Fruit fly (Drosophila melanogaster) whole organism, embryonic: ENCODE measurements around the gene CG7227.

Source experiments
- ATbp ChIP-seq: fragments of 200-800 bp; sonication (Bioruptor generic); optimal IDR thresholded peaks from 2 replicates; lab custom pipeline; 2017; ENCODE audit warnings: missing biosample characterization, mild to moderate bottlenecking, missing genetic modification characterization, missing genetic modification reagents
- Aef1 ChIP-seq: fragments of 200-800 bp; sonication (Bioruptor generic); IDR thresholded peaks from 3 replicates; pipeline ENCODE4 v1.3.6; 2022; ENCODE audit warnings: missing biosample characterization, missing genetic modification characterization
- Asciz ChIP-seq: fragments of 200-800 bp; sonication (Bioruptor generic); optimal IDR thresholded peaks from 2 replicates; lab custom pipeline; 2017; ENCODE audit warnings: missing biosample characterization, mild to moderate bottlenecking, missing genetic modification characterization, missing genetic modification reagents
- Bgb ChIP-seq: fragments of 200-800 bp; sonication (Bioruptor generic); IDR thresholded peaks from 2 replicates; pipeline ENCODE4 v1.3.6; 2022; ENCODE audit warnings: missing biosample characterization, missing genetic modification characterization; ENCODE audit not compliant: partially characterized antibody
- Blimp-1 ChIP-seq: fragments of 200-800 bp; sonication (Bioruptor generic); optimal IDR thresholded peaks from 3 replicates; lab custom pipeline; 2018; ENCODE audit warnings: missing biosample characterization, missing genetic modification characterization, mild to moderate bottlenecking, moderate library complexity, missing genetic modification reagents
- CG10321 ChIP-seq: fragments of 200-800 bp; sonication (Bioruptor generic); IDR thresholded peaks from 2 replicates; pipeline ENCODE4 v1.3.6; 2022; ENCODE audit warnings: missing biosample characterization, missing genetic modification characterization
- CG11723 ChIP-seq: fragments of 200-800 bp; sonication (Bioruptor generic); optimal IDR thresholded peaks from 2 replicates; lab custom pipeline; 2017; ENCODE audit warnings: missing biosample characterization, mild to moderate bottlenecking, missing genetic modification characterization
- CG12071 ChIP-seq: fragments of 200-800 bp; sonication (Bioruptor generic); optimal IDR thresholded peaks from 3 replicates; lab custom pipeline; 2018; ENCODE audit warnings: missing biosample characterization, mild to moderate bottlenecking, missing genetic modification characterization
- CG14014 ChIP-seq: fragments of 200-800 bp; sonication (Bioruptor generic); IDR thresholded peaks from 2 replicates; pipeline ENCODE4 v1.3.6; 2022; ENCODE audit warnings: missing biosample characterization, missing genetic modification characterization
- CG15011 ChIP-seq: fragments of 200-800 bp; sonication (Bioruptor generic); optimal IDR thresholded peaks from 3 replicates; lab custom pipeline; 2018; ENCODE audit warnings: missing biosample characterization, mild to moderate bottlenecking, missing genetic modification characterization
- CG15601 ChIP-seq: fragments of 200-800 bp; sonication (Bioruptor generic); optimal IDR thresholded peaks from 3 replicates; lab custom pipeline; 2019; ENCODE audit warnings: missing biosample characterization, mild to moderate bottlenecking, missing genetic modification characterization, moderate library complexity
- CG15696 ChIP-seq: fragments of 200-800 bp; sonication (Bioruptor generic); optimal IDR thresholded peaks from 2 replicates; lab custom pipeline; 2019; ENCODE audit warnings: missing biosample characterization, mild to moderate bottlenecking, missing genetic modification characterization, moderate library complexity
- CG17359 ChIP-seq: fragments of 200-800 bp; sonication (Bioruptor generic); optimal IDR thresholded peaks from 3 replicates; lab custom pipeline; 2018; ENCODE audit warnings: missing biosample characterization, mild to moderate bottlenecking, missing genetic modification characterization, moderate library complexity
- CG17568 ChIP-seq: fragments of 200-800 bp; sonication (Bioruptor generic); optimal IDR thresholded peaks from 2 replicates; lab custom pipeline; 2018; ENCODE audit warnings: missing biosample characterization, mild to moderate bottlenecking, missing genetic modification characterization, moderate library complexity
- CG18262 ChIP-seq: fragments of 200-800 bp; optimal IDR thresholded peaks from 3 replicates; lab custom pipeline; 2019; ENCODE audit warnings: missing biosample characterization, mild to moderate bottlenecking, missing genetic modification characterization, moderate library complexity
- CG2199 ChIP-seq: fragments of 200-800 bp; sonication (Bioruptor generic); IDR thresholded peaks from 3 replicates; pipeline ENCODE4 v1.3.6; 2022; ENCODE audit warnings: missing biosample characterization, missing genetic modification characterization
- CG3281 ChIP-seq: fragments of 200-800 bp; sonication (Bioruptor generic); optimal IDR thresholded peaks from 3 replicates; lab custom pipeline; 2017; ENCODE audit warnings: missing biosample characterization, mild to moderate bottlenecking, missing genetic modification characterization
- CG33557 ChIP-seq: fragments of 200-800 bp; sonication (Bioruptor generic); optimal IDR thresholded peaks from 2 replicates; lab custom pipeline; 2019; ENCODE audit warnings: missing biosample characterization, mild to moderate bottlenecking, missing genetic modification characterization, moderate library complexity
- CG5953 ChIP-seq: fragments of 200-800 bp; sonication (Bioruptor generic); IDR thresholded peaks from 2 replicates; pipeline ENCODE4 v1.3.6; 2022; ENCODE audit warnings: missing biosample characterization, missing genetic modification characterization
- CG6683 ChIP-seq: fragments of 200-800 bp; sonication (Bioruptor generic); optimal IDR thresholded peaks from 2 replicates; lab custom pipeline; 2017; ENCODE audit warnings: missing biosample characterization, mild to moderate bottlenecking, missing genetic modification characterization, missing genetic modification reagents
- CG7556 ChIP-seq: fragments of 200-800 bp; sonication (Bioruptor generic); optimal IDR thresholded peaks from 2 replicates; lab custom pipeline; 2017; ENCODE audit warnings: missing biosample characterization, mild to moderate bottlenecking, missing genetic modification characterization
- CG7928 ChIP-seq: fragments of 200-800 bp; sonication (Bioruptor generic); optimal IDR thresholded peaks from 2 replicates; lab custom pipeline; 2017; ENCODE audit warnings: missing biosample characterization, mild to moderate bottlenecking, missing genetic modification characterization
- CG7963 ChIP-seq: fragments of 200-800 bp; sonication (Bioruptor generic); IDR thresholded peaks from 3 replicates; pipeline ENCODE4 v1.3.6; 2022; ENCODE audit warnings: missing biosample characterization, missing genetic modification characterization; ENCODE audit not compliant: partially characterized antibody
- CG8478 ChIP-seq: fragments of >200 bp; optimal IDR thresholded peaks from 2 replicates; lab custom pipeline; 2018
- CG8924 ChIP-seq: fragments of 200-800 bp; optimal IDR thresholded peaks from 3 replicates; lab custom pipeline; 2019; ENCODE audit warnings: missing biosample characterization, mild to moderate bottlenecking, missing genetic modification characterization, moderate library complexity
- CTCF ChIP-seq: fragments of 200-800 bp; sonication (Bioruptor generic); optimal IDR thresholded peaks from 2 replicates; lab custom pipeline; 2017; ENCODE audit warnings: missing biosample characterization, mild to moderate bottlenecking, missing genetic modification characterization, moderate library complexity
- Chrac-16 ChIP-seq: fragments of 200-800 bp; sonication (Bioruptor generic); optimal IDR thresholded peaks from 3 replicates; lab custom pipeline; 2016; ENCODE audit warnings: missing biosample characterization, missing genetic modification characterization
- Dek ChIP-seq: fragments of 200-800 bp; sonication (Bioruptor generic); optimal IDR thresholded peaks from 3 replicates; lab custom pipeline; 2019; ENCODE audit warnings: missing biosample characterization, mild to moderate bottlenecking, missing genetic modification characterization, moderate library complexity
- Fer1 ChIP-seq: fragments of 200-800 bp; sonication (Bioruptor generic); optimal IDR thresholded peaks from 2 replicates; lab custom pipeline; 2017; ENCODE audit warnings: missing biosample characterization, mild to moderate bottlenecking, missing genetic modification characterization
- HLHmδ ChIP-seq: fragments of 200-800 bp; sonication (Bioruptor generic); optimal IDR thresholded peaks from 2 replicates; lab custom pipeline; 2018; ENCODE audit warnings: missing biosample characterization, mild to moderate bottlenecking, missing genetic modification characterization, moderate library complexity
- Hr39 ChIP-seq: fragments of >200 bp; optimal IDR thresholded peaks from 2 replicates; lab custom pipeline; 2017
- PHDP ChIP-seq: fragments of 200-800 bp; sonication (Bioruptor generic); optimal IDR thresholded peaks from 3 replicates; lab custom pipeline; 2018; ENCODE audit warnings: missing biosample characterization, mild to moderate bottlenecking, missing genetic modification characterization, moderate library complexity
- abd-A ChIP-seq: fragments of 200-800 bp; sonication (Bioruptor generic); optimal IDR thresholded peaks from 3 replicates; lab custom pipeline; 2019; ENCODE audit warnings: missing biosample characterization, mild to moderate bottlenecking, missing genetic modification characterization, moderate library complexity
- az2 ChIP-seq: fragments of 200-800 bp; sonication (Bioruptor generic); optimal IDR thresholded peaks from 3 replicates; lab custom pipeline; 2016; ENCODE audit warnings: missing biosample characterization, missing genetic modification characterization
- bbx ChIP-seq: fragments of 200-800 bp; sonication (Bioruptor generic); IDR thresholded peaks from 2 replicates; pipeline ENCODE4 v1.3.6; 2022; ENCODE audit warnings: missing biosample characterization, missing genetic modification characterization; ENCODE audit not compliant: partially characterized antibody
- cas ChIP-seq: fragments of 200-800 bp; sonication (Bioruptor generic); IDR thresholded peaks from 2 replicates; pipeline ENCODE4 v1.3.6; 2022; ENCODE audit warnings: missing biosample characterization, missing genetic modification characterization
- dm ChIP-seq: fragments of 200-800 bp; sonication (Bioruptor generic); optimal IDR thresholded peaks from 3 replicates; lab custom pipeline; 2016; ENCODE audit warnings: missing biosample characterization, missing genetic modification characterization
- exex ChIP-seq: fragments of 200-800 bp; sonication (Bioruptor generic); optimal IDR thresholded peaks from 4 replicates; lab custom pipeline; 2018; ENCODE audit warnings: missing biosample characterization, mild to moderate bottlenecking, missing genetic modification characterization, moderate library complexity
- gfzf ChIP-seq: fragments of 200-800 bp; sonication (Bioruptor generic); optimal IDR thresholded peaks from 2 replicates; lab custom pipeline; 2016; ENCODE audit warnings: missing biosample characterization, mild to moderate bottlenecking, missing genetic modification characterization, moderate library complexity
- gt ChIP-seq: fragments of 200-800 bp; sonication (Bioruptor generic); IDR thresholded peaks from 2 replicates; pipeline ENCODE4 v1.3.6; 2022; ENCODE audit warnings: missing biosample characterization, missing genetic modification characterization
- ham ChIP-seq: fragments of 200-800 bp; sonication (Bioruptor generic); IDR thresholded peaks from 2 replicates; pipeline ENCODE4 v1.3.6; 2022; ENCODE audit warnings: missing biosample characterization, missing genetic modification characterization
- ken ChIP-seq: fragments of 200-800 bp; sonication (Bioruptor generic); IDR thresholded peaks from 3 replicates; pipeline ENCODE4 v1.3.6; 2022; ENCODE audit warnings: missing biosample characterization, missing genetic modification characterization
- mirr ChIP-seq: fragments of 200-800 bp; sonication (Bioruptor generic); optimal IDR thresholded peaks from 3 replicates; lab custom pipeline; 2018; ENCODE audit warnings: missing biosample characterization, mild to moderate bottlenecking, missing genetic modification characterization
- peb ChIP-seq: fragments of 200-800 bp; sonication (Bioruptor generic); IDR thresholded peaks from 2 replicates; pipeline ENCODE4 v1.3.6; 2022; ENCODE audit warnings: missing biosample characterization, missing genetic modification characterization
- scrt ChIP-seq: fragments of 200-800 bp; sonication (Bioruptor generic); optimal IDR thresholded peaks from 2 replicates; lab custom pipeline; 2018; ENCODE audit warnings: missing biosample characterization, mild to moderate bottlenecking, missing genetic modification characterization, moderate library complexity
- sim ChIP-seq: fragments of 200-800 bp; sonication (Bioruptor generic); IDR thresholded peaks from 2 replicates; pipeline ENCODE4 v1.3.6; 2022; ENCODE audit warnings: missing biosample characterization, missing genetic modification characterization
- sug ChIP-seq: fragments of 200-800 bp; optimal IDR thresholded peaks from 2 replicates; lab custom pipeline; 2019; ENCODE audit warnings: missing biosample characterization, mild to moderate bottlenecking, missing genetic modification characterization, moderate library complexity
- unc-4 ChIP-seq: fragments of 200-800 bp; sonication (Bioruptor generic); IDR thresholded peaks from 2 replicates; pipeline ENCODE4 v1.3.6; 2022; ENCODE audit warnings: missing biosample characterization, missing genetic modification characterization; ENCODE audit not compliant: partially characterized antibody
- zen2 ChIP-seq: fragments of 200-800 bp; sonication (Bioruptor generic); IDR thresholded peaks from 3 replicates; pipeline ENCODE4 v1.3.6; 2022; ENCODE audit warnings: missing biosample characterization, missing genetic modification characterization; ENCODE audit not compliant: partially characterized antibody

CG7227 gene

dm6 chr2L:7960581-7961530 is 37.1 kb downstream of the CG7227 start (continued):
- TF ChIP-seq az2 (GFP tag; lab: Kevin White, UChicago): no peak
- peak; percentile 84 for TF ChIP-seq CG10321
- no peak for TF ChIP-seq sim (GFP tag; lab: Robert Waterston, UW)
- peak; percentile 74 for TF ChIP-seq PHDP
- TF ChIP-seq ham (GFP tag; lab: Robert Waterston, UW): no peak
- TF ChIP-seq gt (GFP tag; lab: Robert Waterston, UW): no peak
- peak; percentile 67 for TF ChIP-seq Asciz (GFP tag; lab: Kevin White, UChicago)
- no peak for TF ChIP-seq CG2199 (GFP tag; lab: Robert Waterston, UW)
- no peak for TF ChIP-seq CG7963 (GFP tag; lab: Robert Waterston, UW)
- TF ChIP-seq Dek: peak; percentile 31
- no peak for TF ChIP-seq CG18262 (tag; lab: Kevin White, UChicago)
- no peak for TF ChIP-seq cas (GFP tag; lab: Robert Waterston, UW)
- TF ChIP-seq CG8924 (tag; lab: Kevin White, UChicago): peak; percentile 11
- peak; percentile 14 for TF ChIP-seq abd-A (tag; lab: Kevin White, UChicago)
- no peak for TF ChIP-seq CG5953 (GFP tag; lab: Robert Waterston, UW)
- TF ChIP-seq CTCF (GFP tag; lab: Kevin White, UChicago): no peak
- TF ChIP-seq Hr39 (lab: Kevin White, UChicago): no peak
- peak; percentile 66 for TF ChIP-seq CG12071 (GFP tag; lab: Kevin White, UChicago)
- peak; percentile 33 for TF ChIP-seq CG15696
- no peak for TF ChIP-seq ken (GFP tag; lab: Robert Waterston, UW)
- TF ChIP-seq CG7556 (GFP tag; lab: Kevin White, UChicago): peak; percentile 7
- no peak for TF ChIP-seq zen2
- TF ChIP-seq CG17359: peak; percentile 63
- TF ChIP-seq sug (tag; lab: Kevin White, UChicago): peak; percentile 56
- TF ChIP-seq Fer1 (GFP tag; lab: Kevin White, UChicago): peak; percentile 80
- no peak for TF ChIP-seq Aef1 (GFP tag; lab: Robert Waterston, UW)
- TF ChIP-seq CG33557: no peak
- TF ChIP-seq CG6683 (GFP tag; lab: Kevin White, UChicago): peak; percentile 52
- TF ChIP-seq Bgb (GFP tag; lab: Robert Waterston, UW): no peak
- no peak for TF ChIP-seq gfzf (GFP tag; lab: Kevin White, UChicago)
- TF ChIP-seq Blimp-1 (GFP tag; lab: Kevin White, UChicago): peak; percentile 34
- peak; percentile 42 for TF ChIP-seq scrt (GFP tag; lab: Kevin White, UChicago)
- peak; percentile 72 for TF ChIP-seq ATbp (GFP tag; lab: Kevin White, UChicago)
- TF ChIP-seq CG15601 (tag; lab: Kevin White, UChicago): no peak
- no peak for TF ChIP-seq unc-4 (GFP tag; lab: Robert Waterston, UW)
- TF ChIP-seq bbx (GFP tag; lab: Robert Waterston, UW): no peak
- no peak for TF ChIP-seq dm (GFP tag; lab: Kevin White, UChicago)
- TF ChIP-seq CG17568 (GFP tag; lab: Kevin White, UChicago): peak; percentile 62
- TF ChIP-seq Chrac-16 (GFP tag; lab: Kevin White, UChicago): no peak
- no peak for TF ChIP-seq CG8478 (lab: Kevin White, UChicago)
- TF ChIP-seq CG7928: peak; percentile 20
- TF ChIP-seq CG11723 (GFP tag; lab: Kevin White, UChicago): no peak
- TF ChIP-seq CG3281 (GFP tag; lab: Kevin White, UChicago): peak; percentile 84
- TF ChIP-seq CG14014 (GFP tag; lab: Robert Waterston, UW): peak; percentile 57; the same call in 1 of the 2 replicates
- TF ChIP-seq CG15011 (GFP tag; lab: Kevin White, UChicago): peak; percentile 75
- TF ChIP-seq exex: peak; percentile 79
- TF ChIP-seq peb (GFP tag; lab: Robert Waterston, UW): no peak
- TF ChIP-seq HLHmδ (GFP tag; lab: Kevin White, UChicago): no peak
- TF ChIP-seq mirr (GFP tag; lab: Kevin White, UChicago): peak; percentile 83
